Worm (Caenorhabditis elegans) whole organism, midembryonic: ENCODE results near the gene Y45F10C.1.
"Not testable (repeated sequence)": the region's sequence is repeated elsewhere in the genome, so short reads cannot be mapped to it uniquely, and the experiment has no call there.

Experiments
- T22C8.4 ChIP-seq: fragments of 200-800 bp; sonication (Bioruptor generic); IDR thresholded peaks from 2 replicates; pipeline ENCODE4 v1.3.6; 2022; ENCODE audit warnings: missing genetic modification characterization, missing compliant biosample characterization
- cog-1 ChIP-seq: sonication (generic microtip); optimal IDR thresholded peaks from 2 replicates; lab custom pipeline; 2016; ENCODE audit warnings: missing genetic modification characterization, missing compliant biosample characterization
- flt-1 ChIP-seq: fragments of 200-800 bp; sonication (Bioruptor generic); IDR thresholded peaks from 2 replicates; pipeline ENCODE4 v1.3.6; 2022; ENCODE audit warnings: missing genetic modification characterization, missing compliant biosample characterization
- klf-2 ChIP-seq: fragments of 200-800 bp; sonication (Bioruptor generic); conservative IDR thresholded peaks from 2 replicates; pipeline ENCODE4 v1.3.6; 2022; ENCODE audit warnings: missing genetic modification reagents, missing genetic modification characterization, missing compliant biosample characterization
- med-1 ChIP-seq: sonication (generic microtip); optimal IDR thresholded peaks from 2 replicates; lab custom pipeline; 2017; ENCODE audit warnings: missing genetic modification characterization, mild to moderate bottlenecking, missing compliant biosample characterization, antibody characterized with exemption, missing genetic modification reagents; ENCODE audit not compliant: insufficient read depth
- ref-1 ChIP-seq: fragments of 200-800 bp; sonication (Bioruptor generic); conservative IDR thresholded peaks from 2 replicates; pipeline ENCODE4 v1.3.6; 2022; ENCODE audit warnings: missing genetic modification reagents, missing genetic modification characterization, missing compliant biosample characterization
- tab-1 ChIP-seq: fragments of 200-800 bp; sonication (Bioruptor generic); IDR thresholded peaks from 2 replicates; pipeline ENCODE4 v1.3.6; 2022; ENCODE audit warnings: missing genetic modification characterization, missing compliant biosample characterization
- ztf-23 ChIP-seq: fragments of 200-800 bp; sonication (Bioruptor generic); IDR thresholded peaks from 2 replicates; pipeline ENCODE4 v1.3.6; 2022; ENCODE audit warnings: missing genetic modification reagents, missing genetic modification characterization, missing compliant biosample characterization
- ztf-29 ChIP-seq: fragments of 200-800 bp; sonication (Bioruptor generic); IDR thresholded peaks from 2 replicates; pipeline ENCODE4 v1.3.6; 2022; ENCODE audit warnings: missing genetic modification reagents, missing genetic modification characterization, missing compliant biosample characterization

Y45F10C.1 gene

DNA sequence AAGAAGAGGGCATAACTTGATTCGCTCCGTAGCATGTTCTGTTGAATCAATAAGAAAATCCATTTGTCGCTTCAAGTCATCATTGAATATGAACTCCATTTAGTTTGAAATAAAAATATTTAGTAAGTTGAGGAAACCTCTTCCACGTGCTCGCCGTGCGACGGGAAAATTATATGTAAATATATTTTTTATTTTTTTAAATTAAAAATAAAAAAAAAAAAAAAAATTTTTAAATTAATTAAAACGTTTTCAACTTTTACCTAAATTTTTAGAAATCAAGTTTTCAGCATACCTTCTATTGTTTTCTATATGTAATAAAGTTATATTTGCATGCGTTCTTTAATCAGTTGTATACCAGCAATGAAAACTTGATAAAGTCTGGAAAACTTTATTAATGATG, at the start of gene Y45F10C.1:
Y45F10C.1 (minus strand) TSS at position 101 of the 400 bp plus-strand sequence.
- not testable (repeated sequence) for TF ChIP-seq cog-1 (tag; lab: Kevin White, UChicago); T22C8.4 (GFP tag; lab: Robert Waterston, UW); med-1 (GFP tag; lab: Kevin White, UChicago)

DNA sequence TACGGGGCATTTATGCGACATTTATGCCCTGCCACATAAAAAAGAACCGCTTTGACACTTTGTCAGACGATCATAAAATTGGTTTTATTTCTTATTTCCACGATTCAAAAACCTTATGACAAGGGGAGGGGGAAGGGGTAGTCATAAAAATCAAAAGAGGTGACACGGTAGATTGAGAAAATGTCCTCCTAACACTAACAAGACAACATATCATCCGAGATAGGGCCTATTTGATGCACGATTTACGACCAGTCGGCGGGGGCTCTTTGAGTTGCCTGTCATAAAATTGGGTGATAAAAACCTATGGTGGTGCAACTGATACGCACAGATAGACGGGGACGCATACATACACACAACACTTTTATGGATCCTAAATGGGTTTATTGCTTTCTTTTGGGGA, 48.5 kb upstream of the Y45F10C.1 start:
- TF ChIP-seq cog-1 (tag; lab: Kevin White, UChicago) (peak; percentile 19), ztf-23 (GFP tag; lab: Robert Waterston, UW) (no peak)

DNA sequence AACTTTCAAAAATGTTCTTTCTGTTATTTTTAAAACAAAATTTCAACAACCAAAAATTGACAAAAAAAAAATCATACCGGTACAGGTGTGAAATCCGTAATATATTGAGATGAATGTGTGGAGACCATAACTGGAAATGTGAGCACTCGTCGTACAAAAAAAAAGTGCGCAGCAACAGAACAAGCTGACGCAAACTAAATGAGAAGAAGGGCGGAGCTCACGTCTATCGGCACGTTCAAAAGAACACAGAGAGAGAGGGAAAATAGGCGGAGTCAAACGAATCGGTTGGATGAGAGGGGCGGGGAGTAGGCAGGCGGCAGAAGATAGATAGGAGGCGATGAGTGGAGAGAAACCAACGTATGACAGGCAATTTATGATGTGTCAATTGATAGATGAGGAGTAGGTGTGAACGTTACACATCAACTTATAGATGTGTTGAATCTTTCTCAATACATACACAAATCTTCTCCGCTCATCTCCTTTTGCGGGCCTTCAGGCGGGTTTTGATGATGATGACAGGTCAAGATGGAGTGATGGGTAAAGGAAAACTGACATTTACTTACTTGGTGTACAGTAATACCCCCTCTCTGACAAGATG, 44.6 kb upstream of the Y45F10C.1 start, which contains the start of gene tlp-1:
tlp-1 (minus strand) TSS at position 255 of the 598 bp plus-strand sequence.
- TF ChIP-seq cog-1 (tag; lab: Kevin White, UChicago) = peak; percentile 17
- 0 out of 2 replicates have a peak, but pooled peaks have one; percentile 38 for TF ChIP-seq ztf-23 (GFP tag; lab: Robert Waterston, UW)
- TF ChIP-seq ztf-29 = no peak
- TF ChIP-seq klf-2 (GFP tag; lab: Robert Waterston, UW) = no peak

DNA sequence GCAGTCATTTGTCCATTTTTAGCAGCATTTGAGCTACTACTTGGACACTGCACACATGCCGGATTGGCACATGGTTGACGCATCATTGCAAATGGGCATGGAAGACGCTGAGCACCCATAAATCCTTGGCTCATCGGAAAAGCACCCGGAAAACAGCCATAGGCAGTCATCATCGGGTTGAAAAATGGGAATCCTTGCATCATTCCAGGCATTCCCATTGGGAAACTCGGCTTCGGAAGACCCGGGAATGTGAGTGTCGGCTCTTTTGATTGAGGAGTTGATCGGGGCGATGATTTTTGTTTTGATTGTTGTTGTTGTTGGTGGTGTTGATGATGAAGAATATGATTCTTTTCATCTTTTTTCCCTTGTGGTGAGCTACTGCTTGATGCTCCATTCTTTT, 43.3 kb upstream of the Y45F10C.1 start:
- TF ChIP-seq med-1 (GFP tag; lab: Kevin White, UChicago) = no peak
- no peak for TF ChIP-seq T22C8.4 (GFP tag; lab: Robert Waterston, UW)
- no peak for TF ChIP-seq flt-1
- no peak for TF ChIP-seq tab-1
- no peak for TF ChIP-seq ztf-23 (GFP tag; lab: Robert Waterston, UW)

DNA sequence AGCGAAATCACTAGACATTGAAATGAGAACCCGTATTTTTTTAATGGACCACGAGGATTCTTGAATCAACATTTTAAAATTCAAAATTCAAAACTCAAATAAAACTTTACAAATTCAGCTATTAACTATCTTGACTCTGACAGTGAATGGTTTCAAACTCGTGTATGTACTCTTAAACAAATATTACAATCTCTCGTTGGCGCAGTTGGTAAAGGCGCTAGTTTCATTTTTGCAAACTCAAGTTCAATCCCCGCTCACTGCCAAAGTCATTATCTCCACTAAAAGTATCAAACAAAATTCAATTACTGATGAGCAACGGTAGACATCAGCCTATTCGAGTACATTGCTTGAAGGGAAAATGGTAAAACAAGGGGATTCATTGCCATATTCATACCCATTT, 42.1 kb upstream of the Y45F10C.1 start:
- TF ChIP-seq cog-1 (tag; lab: Kevin White, UChicago) = no peak
- TF ChIP-seq ztf-23 (GFP tag; lab: Robert Waterston, UW) = no peak
- TF ChIP-seq T22C8.4 (GFP tag; lab: Robert Waterston, UW) = no peak
- no peak for TF ChIP-seq tab-1
- TF ChIP-seq ztf-29 = no peak
- TF ChIP-seq ref-1 (GFP tag; lab: Robert Waterston, UW) = no peak

DNA sequence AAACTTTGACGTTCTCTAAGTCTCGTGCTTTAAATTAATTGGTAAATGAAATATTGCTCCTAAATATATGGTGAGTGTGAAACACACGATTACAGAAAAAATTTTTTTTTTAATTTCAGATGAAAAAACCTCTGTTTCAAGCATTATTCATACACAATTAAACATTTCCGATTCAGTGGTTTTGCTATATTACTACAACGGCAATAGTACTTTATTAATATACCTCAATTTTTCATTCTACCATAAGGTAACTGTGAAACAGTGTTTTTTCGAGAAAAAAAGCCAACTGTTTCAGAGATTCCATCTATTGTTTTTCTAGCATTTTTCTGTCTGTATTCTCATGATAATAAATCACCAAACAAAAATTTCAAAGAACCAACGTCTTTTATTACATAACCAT, 41.5 kb upstream of the Y45F10C.1 start:
- no peak for TF ChIP-seq klf-2 (GFP tag; lab: Robert Waterston, UW)
- no peak for TF ChIP-seq T22C8.4 (GFP tag; lab: Robert Waterston, UW)
- no peak for TF ChIP-seq med-1 (GFP tag; lab: Kevin White, UChicago)
- no peak for TF ChIP-seq ztf-23 (GFP tag; lab: Robert Waterston, UW)
- no peak for TF ChIP-seq tab-1
- TF ChIP-seq ref-1 (GFP tag; lab: Robert Waterston, UW) = no peak
- TF ChIP-seq ztf-29 = no peak
- TF ChIP-seq flt-1 = no peak
- no peak for TF ChIP-seq cog-1 (tag; lab: Kevin White, UChicago)

DNA sequence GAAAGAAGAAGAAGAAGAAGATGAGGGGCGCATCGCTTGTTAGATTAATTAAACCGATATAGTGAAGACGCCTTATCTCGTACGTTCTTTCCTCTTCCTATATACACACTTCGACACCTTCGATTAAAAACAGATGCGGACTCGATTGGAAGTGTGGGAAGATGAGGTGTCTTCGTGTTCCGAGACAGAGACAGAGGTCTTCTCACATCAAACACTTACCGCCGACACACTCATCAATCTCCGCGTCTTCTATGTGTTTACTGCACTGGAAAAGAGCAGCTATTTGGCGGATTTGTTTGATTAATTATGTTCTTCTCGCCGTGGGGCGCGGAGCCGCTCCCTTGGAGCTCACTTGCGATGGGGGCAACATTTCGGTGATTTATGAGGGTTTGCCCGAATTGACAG, 40.0 kb upstream of the Y45F10C.1 start:
- TF ChIP-seq ztf-23 (GFP tag; lab: Robert Waterston, UW) (no peak), klf-2 (GFP tag; lab: Robert Waterston, UW) (0 out of 2 replicates have a peak, but pooled peaks have one; percentile 12)

DNA sequence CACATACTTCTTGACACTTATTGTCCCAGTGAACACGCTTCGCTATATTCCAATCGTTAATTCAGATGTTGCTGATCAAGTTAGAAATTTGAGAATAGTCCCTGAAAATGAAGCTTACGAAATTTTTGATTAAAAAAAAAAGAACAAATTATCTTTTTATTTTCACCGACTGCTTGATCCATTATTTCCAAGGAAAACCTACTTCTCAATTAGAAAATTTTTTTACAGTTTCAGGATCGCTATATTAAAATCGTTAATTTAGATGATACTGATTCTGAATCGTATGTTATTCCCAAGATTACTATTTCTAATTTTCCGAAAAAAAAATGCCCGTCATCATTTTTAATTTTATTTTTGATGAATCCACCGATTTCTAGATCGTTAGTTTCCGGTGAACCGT, 39.3 kb upstream of the Y45F10C.1 start, which contains the start of gene T23G4.127:
T23G4.127 (minus strand) TSS at position 101 of the 400 bp plus-strand sequence.
- TF ChIP-seq klf-2 (GFP tag; lab: Robert Waterston, UW) (no peak), T22C8.4 (GFP tag; lab: Robert Waterston, UW) (no peak), cog-1 (tag; lab: Kevin White, UChicago) (no peak), tab-1 (no peak), flt-1 (no peak), ztf-23 (GFP tag; lab: Robert Waterston, UW) (no peak)

DNA sequence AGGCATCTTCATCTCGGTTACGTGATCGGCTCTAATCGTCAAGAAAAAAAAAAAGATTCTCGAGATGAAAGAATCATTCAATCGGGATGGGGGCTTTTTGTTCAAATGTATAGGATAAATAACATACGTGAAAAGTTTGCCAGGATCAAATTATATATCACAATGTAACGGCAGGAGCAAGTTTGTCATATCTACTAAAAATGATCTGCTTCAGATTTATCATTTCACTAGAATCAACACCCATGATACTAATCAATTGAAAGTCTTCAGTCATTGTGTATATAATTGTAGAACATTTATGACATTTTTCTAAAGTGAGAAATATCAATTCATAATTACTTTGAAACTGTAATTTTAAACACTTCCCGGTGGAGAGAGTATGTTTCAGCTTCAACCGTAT, 37.6 kb upstream of the Y45F10C.1 start:
- no peak for TF ChIP-seq klf-2 (GFP tag; lab: Robert Waterston, UW)
- no peak for TF ChIP-seq med-1 (GFP tag; lab: Kevin White, UChicago)
- TF ChIP-seq T22C8.4 (GFP tag; lab: Robert Waterston, UW) = no peak
- no peak for TF ChIP-seq ref-1 (GFP tag; lab: Robert Waterston, UW)
- no peak for TF ChIP-seq tab-1
- no peak for TF ChIP-seq ztf-29
- no peak for TF ChIP-seq ztf-23 (GFP tag; lab: Robert Waterston, UW)
- no peak for TF ChIP-seq flt-1
- no peak for TF ChIP-seq cog-1 (tag; lab: Kevin White, UChicago)

DNA sequence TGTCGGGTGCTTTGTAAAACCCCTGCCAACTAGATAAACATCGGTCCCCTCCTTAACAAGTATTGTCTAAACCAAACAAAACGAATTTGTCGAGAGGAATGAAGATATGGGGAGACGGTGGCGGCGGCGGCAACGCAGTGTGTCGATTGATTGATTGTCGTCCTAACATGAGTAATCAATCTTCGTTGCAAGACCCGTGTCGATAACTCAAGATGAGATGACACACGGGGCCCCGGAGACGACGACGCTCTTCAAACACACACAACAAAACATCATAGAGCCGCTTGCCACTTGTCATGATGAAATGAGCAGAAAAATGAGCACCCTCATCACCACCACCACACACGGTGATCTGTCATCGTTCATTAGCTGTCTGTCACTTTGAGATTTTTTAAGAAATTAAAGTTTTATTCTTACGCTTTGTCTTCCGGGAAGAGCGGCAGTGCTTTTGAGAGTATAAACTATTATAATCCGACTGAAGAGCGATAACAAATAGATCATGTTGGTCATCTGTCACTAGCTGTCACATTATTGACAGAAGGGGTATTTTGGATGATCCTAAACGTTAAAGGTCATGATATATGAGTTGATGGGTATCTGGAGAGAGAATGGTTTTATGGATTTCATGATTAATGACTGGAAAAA, 36.5 kb upstream of the Y45F10C.1 start:
- TF ChIP-seq ref-1 (GFP tag; lab: Robert Waterston, UW) (no peak), flt-1 (no peak), klf-2 (GFP tag; lab: Robert Waterston, UW) (no peak), tab-1 (no peak), med-1 (GFP tag; lab: Kevin White, UChicago) (no peak), ztf-29 (no peak), T22C8.4 (GFP tag; lab: Robert Waterston, UW) (no peak), ztf-23 (GFP tag; lab: Robert Waterston, UW) (no peak), cog-1 (tag; lab: Kevin White, UChicago) (no peak)
